Fruit fly (Drosophila melanogaster): ENCODE results near the gene CG42831.

Gene CG42831

dm6 chr3L:10848712-10849377 is 34.2 kb downstream of the CG42831 start (continued):
- TF ChIP-seq CG3407 (GFP tag; optimal IDR thresholded peaks at IDR 0.05) (no peak), Hr78 (GFP tag; optimal IDR thresholded peaks at IDR 0.05) (no peak), her (GFP tag; optimal IDR thresholded peaks at IDR 0.05) (no peak), cad (GFP tag; optimal IDR thresholded peaks at IDR 0.05) (peak; percentile 61), CG13287 (GFP tag; IDR thresholded peaks at IDR 0.05; ENCODE audit: partially characterized antibody) (no peak), B-H2 (GFP tag; optimal IDR thresholded peaks at IDR 0.05) (no peak), CG3995 (GFP tag; optimal IDR thresholded peaks at IDR 0.05) (no peak), CG8290 (GFP tag; optimal IDR thresholded peaks at IDR 0.05) (no peak), CG8290 (tag; optimal IDR thresholded peaks at IDR 0.05) (peak in 1 of 2 experiments; percentile 54), tgo (GFP tag; IDR thresholded peaks at IDR 0.05) (no peak), CG32772 (GFP tag; IDR thresholded peaks at IDR 0.05) (no peak), HmgD (GFP tag; optimal IDR thresholded peaks at IDR 0.05) (no peak), maf-S (GFP tag; optimal IDR thresholded peaks at IDR 0.05) (no peak), Ets65A (GFP tag) (peak; percentile 67), ham (GFP tag; IDR thresholded peaks at IDR 0.05) (no peak), al (GFP tag; IDR thresholded peaks at IDR 0.05) (no peak), CG30403 (GFP tag; optimal IDR thresholded peaks at IDR 0.05) (no peak), CG33213 (GFP tag; optimal IDR thresholded peaks at IDR 0.05) (no peak), CG10431 (GFP tag; optimal IDR thresholded peaks at IDR 0.05) (no peak), sisA (GFP tag; IDR thresholded peaks at IDR 0.05) (no peak), Fer1 (GFP tag; optimal IDR thresholded peaks at IDR 0.05) (no peak), CG14965 (GFP tag; optimal IDR thresholded peaks at IDR 0.05; ENCODE audit: borderline replicate concordance) (no peak), CkIIα-i1 (GFP tag; IDR thresholded peaks at IDR 0.05) (no peak), CG1647 (GFP tag; optimal IDR thresholded peaks at IDR 0.05) (no peak), CG7963 (GFP tag; IDR thresholded peaks at IDR 0.05; ENCODE audit: partially characterized antibody) (no peak), row (GFP tag; IDR thresholded peaks at IDR 0.05) (no peak; the same call in 2 of the 3 replicates)

- TF ChIP-seq sens (GFP tag) (peak; percentile 79), tna (GFP tag; IDR thresholded peaks at IDR 0.05; ENCODE audit: partially characterized antibody) (peak; percentile 35; the same call in 1 of the 2 replicates), maf-S (GFP tag; optimal IDR thresholded peaks at IDR 0.05) (no peak), CG30020 (tag; optimal IDR thresholded peaks at IDR 0.05) (peak; percentile 2), Dip3 (GFP tag; optimal IDR thresholded peaks at IDR 0.05) (no peak), CG1529 (GFP tag; optimal IDR thresholded peaks at IDR 0.05) (no peak), Doc3 (GFP tag; IDR thresholded peaks at IDR 0.05; ENCODE audit: partially characterized antibody) (no peak), dm (GFP tag; optimal IDR thresholded peaks at IDR 0.05) (no peak), CG12155 (GFP tag; optimal IDR thresholded peaks at IDR 0.05) (no peak), ssp (GFP tag; IDR thresholded peaks at IDR 0.05) (no peak), CG10274 (GFP tag; optimal IDR thresholded peaks at IDR 0.05) (no peak), Doc2 (GFP tag; IDR thresholded peaks at IDR 0.05) (no peak), E2f1 (GFP tag; IDR thresholded peaks at IDR 0.05) (0 out of 2 replicates have a peak, but pooled peaks have one; percentile 8), Hmr (GFP tag; optimal IDR thresholded peaks at IDR 0.05) (no peak), CG6683 (GFP tag; optimal IDR thresholded peaks at IDR 0.05) (no peak), Nf-YC (tag; optimal IDR thresholded peaks at IDR 0.05) (peak; percentile 29), CG2712 (tag; optimal IDR thresholded peaks at IDR 0.05) (peak; percentile 63), Rfx (GFP tag; IDR thresholded peaks at IDR 0.05) (no peak), fd3F (GFP tag; optimal IDR thresholded peaks at IDR 0.05) (no peak), exex (tag; optimal IDR thresholded peaks at IDR 0.05) (no peak), CG12236 (GFP tag; optimal IDR thresholded peaks at IDR 0.05) (no peak), psq (GFP tag; optimal IDR thresholded peaks at IDR 0.05) (peak; percentile 57), CG9932 (GFP tag; IDR thresholded peaks at IDR 0.05) (no peak), Myb (GFP tag; optimal IDR thresholded peaks at IDR 0.05) (no peak), CG11398 (GFP tag; optimal IDR thresholded peaks at IDR 0.05) (no peak), Atf6 (GFP tag; IDR thresholded peaks at IDR 0.05) (no peak)
Observed at dm6 chr3L:10849620-10850302, 35.1 kb downstream of the CG42831 start.

All from whole organism, embryonic.